Worm (Caenorhabditis elegans) whole organism, young adult: ENCODE results near the gene nbs-1.

Experiments used
- B0019.2 ChIP-seq: fragments of 200-800 bp; sonication (Bioruptor generic); conservative IDR thresholded peaks from 2 replicates; pipeline ENCODE4 v1.3.6; 2022; ENCODE audit warnings: missing genetic modification reagents, missing genetic modification characterization, missing compliant biosample characterization
- B0035.1 ChIP-seq: sonication (generic microtip); optimal IDR thresholded peaks from 2 replicates; lab custom pipeline; 2016; ENCODE audit warnings: missing genetic modification characterization, mild to moderate bottlenecking, missing compliant biosample characterization, missing genotype, missing genetic modification reagents
- B0336.3 ChIP-seq: fragments of 200-800 bp; sonication (Bioruptor generic); IDR thresholded peaks from 2 replicates; pipeline ENCODE4 v1.3.6; 2022; ENCODE audit warnings: missing genetic modification characterization, missing compliant biosample characterization
- C06A6.2 ChIP-seq: fragments of 200-800 bp; sonication (Bioruptor generic); conservative IDR thresholded peaks from 2 replicates; pipeline ENCODE4 v1.3.6; 2022; ENCODE audit warnings: missing genetic modification characterization, missing compliant biosample characterization
- D2030.7 ChIP-seq: fragments of 200-800 bp; sonication (Bioruptor generic); IDR thresholded peaks from 2 replicates; pipeline ENCODE4 v1.3.6; 2022; ENCODE audit warnings: missing genetic modification reagents, missing genetic modification characterization, missing compliant biosample characterization
- F37B4.10 ChIP-seq: fragments of 200-800 bp; sonication (Bioruptor generic); IDR thresholded peaks from 2 replicates; pipeline ENCODE4 v1.3.6; 2022; ENCODE audit warnings: missing genetic modification characterization, missing compliant biosample characterization
- F49E8.2 ChIP-seq: sonication (generic microtip); optimal IDR thresholded peaks from 3 replicates; lab custom pipeline; 2017; ENCODE audit warnings: missing genetic modification characterization, mild to moderate bottlenecking, missing compliant biosample characterization, antibody characterized with exemption, moderate library complexity; ENCODE audit not compliant: insufficient read depth
- Y56A3A.18 ChIP-seq: fragments of 200-800 bp; sonication (Bioruptor generic); IDR thresholded peaks from 2 replicates; pipeline ENCODE4 v1.3.6; 2022; ENCODE audit warnings: missing genetic modification reagents, missing genetic modification characterization, missing compliant biosample characterization
- Y67H2A.10 ChIP-seq: fragments of 200-800 bp; sonication (Bioruptor generic); conservative IDR thresholded peaks from 2 replicates; pipeline ENCODE4 v1.3.6; 2022; ENCODE audit warnings: missing genetic modification reagents, missing genetic modification characterization, missing compliant biosample characterization
- ZK185.1 ChIP-seq: sonication (generic microtip); optimal IDR thresholded peaks from 2 replicates; lab custom pipeline; 2016; ENCODE audit warnings: mild to moderate bottlenecking, missing genetic modification characterization, missing compliant biosample characterization; ENCODE audit not compliant: poor library complexity, severe bottlenecking
- aptf-2 ChIP-seq: fragments of 200-800 bp; sonication (Bioruptor generic); conservative IDR thresholded peaks from 2 replicates; pipeline ENCODE4 v1.3.6; 2022; ENCODE audit warnings: missing genetic modification reagents, missing genetic modification characterization, missing compliant biosample characterization
- attf-3 ChIP-seq: fragments of 200-800 bp; sonication (Bioruptor generic); conservative IDR thresholded peaks from 2 replicates; pipeline ENCODE4 v1.3.6; 2022; ENCODE audit warnings: missing genetic modification reagents, missing genetic modification characterization, missing compliant biosample characterization
- attf-6 ChIP-seq: fragments of 200-800 bp; sonication (Bioruptor generic); IDR thresholded peaks from 2 replicates; pipeline ENCODE4 v1.3.6; 2022; ENCODE audit warnings: missing genetic modification reagents, missing genetic modification characterization, missing compliant biosample characterization
- bed-1 ChIP-seq: fragments of 200-800 bp; sonication (Bioruptor generic); IDR thresholded peaks from 2 replicates; pipeline ENCODE4 v1.3.6; 2022; ENCODE audit warnings: missing genetic modification reagents, missing genetic modification characterization, missing compliant biosample characterization
- bed-2 ChIP-seq: fragments of 200-800 bp; sonication (Bioruptor generic); IDR thresholded peaks from 2 replicates; pipeline ENCODE4 v1.3.6; 2022; ENCODE audit warnings: missing genetic modification reagents, missing genetic modification characterization, missing compliant biosample characterization
- ccch-3 ChIP-seq: fragments of 200-800 bp; sonication (Bioruptor generic); optimal IDR thresholded peaks from 2 replicates; lab custom pipeline; 2018; ENCODE audit warnings: mild to moderate bottlenecking, missing genetic modification characterization, missing compliant biosample characterization
- cebp-2 ChIP-seq: fragments of 200-800 bp; sonication (Bioruptor generic); IDR thresholded peaks from 2 replicates; pipeline ENCODE4 v1.3.6; 2022; ENCODE audit warnings: missing genetic modification characterization, missing compliant biosample characterization
- ceh-79 ChIP-seq: sonication (generic microtip); optimal IDR thresholded peaks from 2 replicates; lab custom pipeline; 2017; ENCODE audit warnings: mild to moderate bottlenecking, missing genetic modification characterization, missing compliant biosample characterization
- dpff-1 ChIP-seq: sonication (generic microtip); optimal IDR thresholded peaks from 2 replicates; lab custom pipeline; 2017; ENCODE audit warnings: mild to moderate bottlenecking, missing genetic modification characterization, missing compliant biosample characterization
- egl-44 ChIP-seq: fragments of 200-800 bp; sonication (Bioruptor generic); IDR thresholded peaks from 2 replicates; pipeline ENCODE4 v1.3.6; 2022; ENCODE audit warnings: missing genetic modification reagents, missing genetic modification characterization, missing compliant biosample characterization
- ets-4 ChIP-seq: fragments of 200-800 bp; sonication (Bioruptor generic); optimal IDR thresholded peaks from 2 replicates; lab custom pipeline; 2018; ENCODE audit warnings: mild to moderate bottlenecking, missing genetic modification characterization, missing compliant biosample characterization
- hmg-20 ChIP-seq: fragments of 200-800 bp; sonication (Bioruptor generic); IDR thresholded peaks from 2 replicates; pipeline ENCODE4 v1.3.6; 2022; ENCODE audit warnings: missing genetic modification reagents, missing genetic modification characterization, missing compliant biosample characterization
- lin-26 ChIP-seq: fragments of 200-800 bp; sonication (Bioruptor generic); IDR thresholded peaks from 2 replicates; pipeline ENCODE4 v1.3.6; 2022; ENCODE audit warnings: missing genetic modification reagents, missing genetic modification characterization, missing compliant biosample characterization
- lin-35 ChIP-seq, 3 experiments: fragments of 150-350 bp in 2 of 3; sonication (generic microtip) in 1 of 3; optimal IDR thresholded peaks; 2 replicates each; lab custom pipeline; 2014 to 2018; ENCODE audit warnings: missing biosample characterization in 3 of 3, missing genetic modification characterization in 3 of 3, missing genetic modification reagents in 3 of 3
- lsy-27 ChIP-seq: sonication (generic microtip); optimal IDR thresholded peaks from 2 replicates; lab custom pipeline; 2017; ENCODE audit warnings: missing genetic modification characterization, mild to moderate bottlenecking, missing compliant biosample characterization, antibody characterized with exemption, missing genotype, borderline replicate concordance; ENCODE audit not compliant: insufficient read depth
- mcd-1 ChIP-seq: fragments of 200-800 bp; sonication (Bioruptor generic); IDR thresholded peaks from 2 replicates; pipeline ENCODE4 v1.3.6; 2022; ENCODE audit warnings: missing genetic modification reagents, missing genetic modification characterization, missing compliant biosample characterization
- nhr-27 ChIP-seq: fragments of 200-800 bp; sonication (Bioruptor generic); optimal IDR thresholded peaks from 2 replicates; lab custom pipeline; 2018; ENCODE audit warnings: mild to moderate bottlenecking, missing genetic modification characterization, moderate library complexity, missing compliant biosample characterization
- nhr-80 ChIP-seq: sonication (generic microtip); optimal IDR thresholded peaks from 2 replicates; lab custom pipeline; 2016; ENCODE audit warnings: missing genetic modification characterization, missing compliant biosample characterization
- pbrm-1 ChIP-seq: fragments of 200-800 bp; sonication (Bioruptor generic); IDR thresholded peaks from 2 replicates; pipeline ENCODE4 v1.3.6; 2022; ENCODE audit warnings: missing genetic modification reagents, missing genetic modification characterization, missing compliant biosample characterization
- rec-8 ChIP-seq, 2 experiments: sonication (generic microtip); optimal IDR thresholded peaks; 2 replicates each; lab custom pipeline; 2016; ENCODE audit warnings: mild to moderate bottlenecking in 2 of 2, missing genetic modification characterization in 2 of 2, missing genetic modification reagents in 2 of 2, missing genotype in 2 of 2, missing biosample characterization in 1 of 2, missing compliant biosample characterization in 1 of 2, moderate library complexity in 1 of 2
- snpc-1.3 ChIP-seq: sonication (generic microtip); optimal IDR thresholded peaks from 2 replicates; lab custom pipeline; 2017; ENCODE audit warnings: missing genetic modification characterization, mild to moderate bottlenecking, missing compliant biosample characterization, antibody characterized with exemption, moderate library complexity, missing genotype, missing genetic modification reagents; ENCODE audit not compliant: insufficient read depth
- somi-1 ChIP-seq: fragments of 200-800 bp; sonication (Bioruptor generic); optimal IDR thresholded peaks from 2 replicates; lab custom pipeline; 2018; ENCODE audit warnings: mild to moderate bottlenecking, missing genetic modification characterization, missing compliant biosample characterization
- tbx-9 ChIP-seq: sonication (generic microtip); optimal IDR thresholded peaks from 2 replicates; lab custom pipeline; 2016; ENCODE audit warnings: borderline replicate concordance, missing genetic modification characterization, inconsistent platforms, missing compliant biosample characterization
- unc-130 ChIP-seq: sonication (generic microtip); optimal IDR thresholded peaks from 2 replicates; lab custom pipeline; 2016; ENCODE audit warnings: missing genetic modification reagents, missing genetic modification characterization, missing compliant biosample characterization
- unc-62 ChIP-seq: fragments of 150-350 bp; optimal IDR thresholded peaks from 2 replicates; lab custom pipeline; 2014; ENCODE audit warnings: missing biosample characterization, missing genetic modification reagents, missing genetic modification characterization
- zim-3 ChIP-seq: sonication (generic microtip); optimal IDR thresholded peaks from 2 replicates; lab custom pipeline; 2017; ENCODE audit warnings: mild to moderate bottlenecking, missing genetic modification characterization, moderate library complexity, missing compliant biosample characterization
- ztf-18 ChIP-seq: sonication (generic microtip); optimal IDR thresholded peaks from 2 replicates; lab custom pipeline; 2016; ENCODE audit warnings: missing genotype, mild to moderate bottlenecking, missing genetic modification characterization, missing compliant biosample characterization
- ztf-3 ChIP-seq: fragments of 200-800 bp; sonication (Bioruptor generic); optimal IDR thresholded peaks from 2 replicates; lab custom pipeline; 2018; ENCODE audit warnings: mild to moderate bottlenecking, missing genetic modification characterization, missing compliant biosample characterization
- ztf-6 ChIP-seq: fragments of 200-800 bp; sonication (Bioruptor generic); IDR thresholded peaks from 2 replicates; pipeline ENCODE4 v1.3.6; 2022; ENCODE audit warnings: missing genetic modification reagents, missing genetic modification characterization, missing compliant biosample characterization

Gene nbs-1

ce11 chrII:11097154-11097887, 1.0 kb upstream of the nbs-1 start, which contains the start of the genes rpl-36.A and nuo-1 (continued):
- TF ChIP-seq attf-6 (GFP tag; lab: Robert Waterston, UW), result no peak
- TF ChIP-seq dpff-1, result no peak
- no peak for TF ChIP-seq bed-1
- TF ChIP-seq snpc-1.3 (tag; lab: Kevin White, UChicago), result peak; percentile 37
- TF ChIP-seq ztf-3 (GFP tag; lab: Kevin White, UChicago), result no peak
- TF ChIP-seq lsy-27 (tag; lab: Kevin White, UChicago), result no peak
- no peak for TF ChIP-seq cebp-2 (GFP tag; lab: Robert Waterston, UW)
- no peak for TF ChIP-seq ztf-6 (GFP tag; lab: Robert Waterston, UW)
- TF ChIP-seq ZK185.1 (tag; lab: Kevin White, UChicago), result peak; percentile 50
- peak; percentile 92 for TF ChIP-seq attf-3 (GFP tag; lab: Robert Waterston, UW)
- no peak for TF ChIP-seq ets-4
- TF ChIP-seq lin-26 (GFP tag; lab: Robert Waterston, UW), result no peak
- no peak for TF ChIP-seq ceh-79 (tag; lab: Kevin White, UChicago)
- TF ChIP-seq hmg-20 (GFP tag; lab: Robert Waterston, UW), result no peak
- no peak for TF ChIP-seq Y67H2A.10 (GFP tag; lab: Robert Waterston, UW)
- no peak for TF ChIP-seq C06A6.2 (GFP tag; lab: Robert Waterston, UW)
- TF ChIP-seq Y56A3A.18 (GFP tag; lab: Robert Waterston, UW), result no peak
- peak in 1 of 3 experiments; percentile 67 for TF ChIP-seq lin-35 (GFP tag; optimal IDR thresholded peaks at IDR 0.05; lab: Kevin White, UChicago)
- TF ChIP-seq nhr-80, result peak; percentile 32
- TF ChIP-seq B0019.2, result peak; percentile 57
- no peak for TF ChIP-seq F37B4.10 (GFP tag; lab: Robert Waterston, UW)
- no peak for TF ChIP-seq B0336.3 (GFP tag; lab: Robert Waterston, UW)
- TF ChIP-seq F49E8.2 (tag; lab: Kevin White, UChicago), result peak; percentile 47
- TF ChIP-seq tbx-9 (tag; lab: Kevin White, UChicago), result no peak
- peak; percentile 71 for TF ChIP-seq D2030.7
- no peak for TF ChIP-seq somi-1 (GFP tag; lab: Kevin White, UChicago)
- TF ChIP-seq ccch-3 (GFP tag; lab: Kevin White, UChicago), result no peak
- no peak for TF ChIP-seq B0035.1 (tag; lab: Kevin White, UChicago)
- TF ChIP-seq nhr-27 (tag; lab: Kevin White, UChicago), result no peak
- TF ChIP-seq aptf-2, result no peak
- no peak for TF ChIP-seq egl-44 (GFP tag; lab: Robert Waterston, UW)
- no peak for TF ChIP-seq bed-2 (GFP tag; lab: Robert Waterston, UW)
- TF ChIP-seq rec-8 (tag; optimal IDR thresholded peaks at IDR 0.05; lab: Kevin White, UChicago), result no peak
- peak; percentile 14; the same call in 1 of the 2 replicates for TF ChIP-seq pbrm-1 (GFP tag; lab: Robert Waterston, UW)
- no peak for TF ChIP-seq zim-3 (tag; lab: Kevin White, UChicago)
- TF ChIP-seq unc-130 (GFP tag; lab: Kevin White, UChicago), result no peak
- TF ChIP-seq unc-62 (GFP tag; lab: Kevin White, UChicago), result peak; percentile 9
- TF ChIP-seq mcd-1, result peak; percentile 70
- TF ChIP-seq ztf-18 (tag; lab: Kevin White, UChicago), result peak; percentile 32
